Worm (Caenorhabditis elegans): ENCODE measurements around the gene F18E9.8.

ce11 chrX:8597647-8598046 is 16.3 kb upstream of the F18E9.8 start, which contains the start of gene F18E9.7:
- no peak for TF ChIP-seq pha-4 (tag; optimal IDR thresholded peaks at IDR 0.05)
- TF ChIP-seq nhr-28 (tag; optimal IDR thresholded peaks at IDR 0.05), result no peak
- no peak for TF ChIP-seq elt-3 (tag; optimal IDR thresholded peaks at IDR 0.05)
- no peak for TF ChIP-seq lin-13 (tag; optimal IDR thresholded peaks at IDR 0.05)
- TF ChIP-seq nhr-2 (tag; optimal IDR thresholded peaks at IDR 0.05), result no peak
- TF ChIP-seq snpc-4 (tag; optimal IDR thresholded peaks at IDR 0.05), result no peak

All from whole organism, mixed stage, embryonic.